Worm (Caenorhabditis elegans) whole organism, L2 larva: ENCODE measurements around the gene F55C12.2.

Experiments used
- C34F6.9 ChIP-seq: fragments of 150-350 bp; optimal IDR thresholded peaks from 2 replicates; lab custom pipeline; 2014; ENCODE audit warnings: missing biosample characterization, missing genetic modification characterization
- F13H6.1 ChIP-seq: sonication (generic microtip); optimal IDR thresholded peaks from 2 replicates; lab custom pipeline; 2016; ENCODE audit warnings: missing genetic modification characterization, missing compliant biosample characterization
- R02D3.7 ChIP-seq: fragments of 150-350 bp; optimal IDR thresholded peaks from 2 replicates; lab custom pipeline; 2014; ENCODE audit warnings: missing biosample characterization, missing genetic modification characterization
- Y55F3AM.14 ChIP-seq: fragments of 200-800 bp; sonication (Bioruptor generic); optimal IDR thresholded peaks from 2 replicates; lab custom pipeline; 2018; ENCODE audit warnings: mild to moderate bottlenecking, missing genetic modification characterization, missing compliant biosample characterization
- ZK546.5 ChIP-seq: sonication (generic microtip); optimal IDR thresholded peaks from 2 replicates; lab custom pipeline; 2017; ENCODE audit warnings: missing biosample characterization, missing genetic modification characterization
- ama-1 ChIP-seq: fragments of 150-350 bp; optimal IDR thresholded peaks from 2 replicates; lab custom pipeline; 2018; ENCODE audit warnings: inconsistent platforms
- blmp-1 ChIP-seq: sonication (generic microtip); optimal IDR thresholded peaks from 2 replicates; lab custom pipeline; 2017; ENCODE audit warnings: missing genetic modification characterization, mild to moderate bottlenecking, missing compliant biosample characterization, antibody characterized with exemption, moderate library complexity; ENCODE audit not compliant: insufficient read depth
- ceh-16 ChIP-seq: fragments of 150-350 bp; optimal IDR thresholded peaks from 2 replicates; lab custom pipeline; 2014; ENCODE audit warnings: missing biosample characterization, missing genetic modification characterization
- ceh-82 ChIP-seq: fragments of 150-350 bp; optimal IDR thresholded peaks from 2 replicates; lab custom pipeline; 2014; ENCODE audit warnings: missing biosample characterization, missing genetic modification characterization
- crh-2 ChIP-seq: sonication (generic microtip); optimal IDR thresholded peaks from 2 replicates; lab custom pipeline; 2017; ENCODE audit warnings: missing biosample characterization, missing genetic modification characterization
- dmd-4 ChIP-seq: sonication (generic microtip); optimal IDR thresholded peaks from 2 replicates; lab custom pipeline; 2017; ENCODE audit warnings: missing biosample characterization, missing genetic modification characterization
- elt-3 ChIP-seq: sonication (generic microtip); optimal IDR thresholded peaks from 2 replicates; lab custom pipeline; 2017; ENCODE audit warnings: missing biosample characterization, missing genetic modification characterization
- fos-1 ChIP-seq: fragments of 150-350 bp; optimal IDR thresholded peaks from 2 replicates; lab custom pipeline; 2014; ENCODE audit warnings: missing biosample characterization, missing genetic modification characterization
- lin-11 ChIP-seq: fragments of 150-350 bp; sonication (generic microtip); optimal IDR thresholded peaks from 2 replicates; lab custom pipeline; 2014; ENCODE audit warnings: missing biosample characterization, missing genetic modification characterization, inconsistent platforms, mixed read lengths
- lin-13 ChIP-seq: fragments of 150-350 bp; optimal IDR thresholded peaks from 2 replicates; lab custom pipeline; 2014; ENCODE audit warnings: missing biosample characterization, missing genetic modification reagents, missing genetic modification characterization
- lin-39 ChIP-seq: fragments of 150-350 bp; optimal IDR thresholded peaks from 2 replicates; lab custom pipeline; 2014; ENCODE audit warnings: missing biosample characterization, missing genetic modification reagents, missing genetic modification characterization
- lsy-2 ChIP-seq, 2 experiments: fragments of 150-350 bp in 1 of 2; sonication (generic microtip) in 1 of 2; optimal IDR thresholded peaks; 2 replicates each; lab custom pipeline; 2014 to 2017; ENCODE audit warnings: missing biosample characterization in 2 of 2, missing genetic modification characterization in 2 of 2
- nhr-11 ChIP-seq: fragments of 150-350 bp; optimal IDR thresholded peaks from 2 replicates; lab custom pipeline; 2014; ENCODE audit warnings: missing biosample characterization, missing genetic modification characterization
- nhr-12 ChIP-seq: fragments of 150-350 bp; optimal IDR thresholded peaks from 2 replicates; lab custom pipeline; 2014; ENCODE audit warnings: missing biosample characterization, missing genetic modification characterization
- nhr-129 ChIP-seq: fragments of 150-350 bp; optimal IDR thresholded peaks from 2 replicates; lab custom pipeline; 2014; ENCODE audit warnings: missing biosample characterization, missing genetic modification characterization
- nhr-21 ChIP-seq: fragments of 150-350 bp; optimal IDR thresholded peaks from 2 replicates; lab custom pipeline; 2014; ENCODE audit warnings: missing biosample characterization, missing genetic modification characterization
- nhr-23 ChIP-seq: fragments of 150-350 bp; optimal IDR thresholded peaks from 2 replicates; lab custom pipeline; 2014; ENCODE audit warnings: missing biosample characterization, missing genetic modification reagents, missing genetic modification characterization
- nhr-25 ChIP-seq: fragments of 150-350 bp; sonication (generic microtip); optimal IDR thresholded peaks from 3 replicates; lab custom pipeline; 2014; ENCODE audit warnings: missing biosample characterization, missing genetic modification characterization
- nhr-6 ChIP-seq: fragments of 150-350 bp; optimal IDR thresholded peaks from 2 replicates; lab custom pipeline; 2014; ENCODE audit warnings: missing biosample characterization, missing genetic modification characterization
- nhr-77 ChIP-seq: fragments of 150-350 bp; optimal IDR thresholded peaks from 2 replicates; lab custom pipeline; 2014; ENCODE audit warnings: missing biosample characterization, missing genetic modification characterization
- peb-1 ChIP-seq: fragments of 150-350 bp; optimal IDR thresholded peaks from 2 replicates; lab custom pipeline; 2014; ENCODE audit warnings: missing biosample characterization, missing genetic modification characterization
- sem-4 ChIP-seq: fragments of 150-350 bp; optimal IDR thresholded peaks from 2 replicates; lab custom pipeline; 2014; ENCODE audit warnings: missing biosample characterization, missing genetic modification reagents, missing genetic modification characterization
- skn-1 ChIP-seq: sonication (generic microtip); optimal IDR thresholded peaks from 2 replicates; lab custom pipeline; 2017; ENCODE audit warnings: missing biosample characterization, missing genetic modification characterization
- sma-3 ChIP-seq: sonication (generic microtip); optimal IDR thresholded peaks from 2 replicates; lab custom pipeline; 2016; ENCODE audit warnings: missing genetic modification reagents, missing genetic modification characterization, missing compliant biosample characterization
- snpc-4 ChIP-seq: fragments of 150-350 bp; optimal IDR thresholded peaks from 2 replicates; lab custom pipeline; 2014; ENCODE audit warnings: missing biosample characterization, missing genetic modification characterization
- unc-39 ChIP-seq: fragments of 150-350 bp; optimal IDR thresholded peaks from 2 replicates; lab custom pipeline; 2014; ENCODE audit warnings: missing biosample characterization, missing genetic modification characterization
- unc-55 ChIP-seq: fragments of 150-350 bp; sonication (generic microtip); optimal IDR thresholded peaks from 3 replicates; lab custom pipeline; 2014; ENCODE audit warnings: missing biosample characterization, missing genetic modification reagents, missing genetic modification characterization
- unc-62 ChIP-seq: fragments of 150-350 bp; optimal IDR thresholded peaks from 2 replicates; lab custom pipeline; 2014; ENCODE audit warnings: missing biosample characterization, missing genetic modification reagents, missing genetic modification characterization
- zag-1 ChIP-seq: fragments of 150-350 bp; optimal IDR thresholded peaks from 2 replicates; lab custom pipeline; 2014; ENCODE audit warnings: missing biosample characterization, missing genetic modification characterization
- ztf-11 ChIP-seq: sonication (generic microtip); optimal IDR thresholded peaks from 2 replicates; lab custom pipeline; 2017; ENCODE audit warnings: missing biosample characterization, missing genetic modification characterization
- ztf-4 ChIP-seq: fragments of 150-350 bp; optimal IDR thresholded peaks from 2 replicates; lab custom pipeline; 2014; ENCODE audit warnings: missing biosample characterization, missing genetic modification characterization

F55C12.2 gene

DNA sequence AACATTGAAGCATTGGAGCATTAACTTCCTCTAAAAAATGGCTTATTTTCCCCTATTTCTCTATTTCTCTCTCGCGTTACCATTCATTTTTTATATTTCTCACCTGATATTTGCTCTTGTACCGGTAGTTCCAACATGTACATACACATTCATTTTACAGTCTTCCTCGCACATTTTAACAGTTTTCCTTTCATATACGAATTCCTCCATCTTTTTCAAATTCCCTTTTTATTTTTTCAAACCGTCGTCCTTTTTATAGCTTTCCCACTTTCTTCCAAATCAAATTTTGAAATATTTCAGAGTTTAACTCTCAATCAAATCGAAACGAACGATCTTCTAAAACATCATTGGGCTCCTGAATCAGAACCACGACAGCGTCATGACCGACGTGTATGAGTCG is 7.6 kb downstream of the F55C12.2 start, which contains the start of gene rfip-1:
TSS of gene rfip-1 (plus strand) at position 301 of the 400 bp plus-strand sequence.
- TF ChIP-seq nhr-11 (tag; lab: Kevin White, UChicago) (no peak), nhr-77 (tag; lab: Kevin White, UChicago) (no peak), unc-39 (tag; lab: Kevin White, UChicago) (no peak), skn-1 (tag; lab: Kevin White, UChicago) (no peak), ztf-4 (no peak), ama-1 (no peak), nhr-6 (tag; lab: Kevin White, UChicago) (no peak), snpc-4 (no peak), lin-39 (no peak), nhr-25 (tag; lab: Kevin White, UChicago) (no peak), nhr-21 (no peak), peb-1 (no peak), lsy-2 (tag; optimal IDR thresholded peaks at IDR 0.05; lab: Kevin White, UChicago) (no peak), ztf-11 (tag; lab: Kevin White, UChicago) (no peak), elt-3 (tag; lab: Kevin White, UChicago) (no peak)

DNA sequence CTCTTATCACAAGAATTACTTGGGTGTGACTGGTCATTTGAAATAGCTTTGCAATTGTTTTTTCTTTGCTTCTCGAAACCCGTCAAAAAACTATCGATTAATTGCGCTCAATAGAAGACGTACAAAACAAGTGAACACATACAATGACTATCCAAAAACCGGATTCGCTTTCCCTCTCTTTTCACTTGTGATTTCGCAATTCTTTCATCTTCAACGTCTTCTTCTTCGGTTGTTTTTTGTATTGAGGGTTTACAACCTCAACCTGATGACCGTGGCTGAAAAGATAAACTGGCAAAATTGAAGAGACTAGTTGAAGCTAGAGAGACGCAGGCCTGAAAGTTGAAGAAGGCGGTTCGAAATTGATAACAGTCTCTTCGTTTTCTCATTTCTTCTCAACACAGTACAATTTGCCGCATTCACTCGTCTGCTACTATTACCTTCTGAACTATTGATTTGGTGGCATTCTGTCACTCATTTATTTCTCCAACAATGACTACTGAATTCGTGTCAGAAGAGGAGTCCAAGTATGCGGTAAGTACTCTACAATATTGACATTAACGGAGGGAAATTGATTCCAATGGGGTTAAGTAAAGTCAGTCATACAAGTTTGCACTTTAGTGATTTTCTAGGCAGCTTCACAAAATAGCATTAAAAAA is 9.5 kb downstream of the F55C12.2 start:
- TF ChIP-seq fos-1 (tag; lab: Kevin White, UChicago) (peak; percentile 40), ztf-4 (peak; percentile 2), blmp-1 (tag; lab: Kevin White, UChicago) (peak; percentile 94), nhr-6 (tag; lab: Kevin White, UChicago) (peak; percentile 27), C34F6.9 (tag; lab: Kevin White, UChicago) (peak; percentile 9), lsy-2 (tag; optimal IDR thresholded peaks at IDR 0.05; lab: Kevin White, UChicago) (peak in 1 of 2 experiments; percentile 27), F13H6.1 (tag; lab: Kevin White, UChicago) (peak; percentile 18), crh-2 (tag; lab: Kevin White, UChicago) (peak; percentile 55), ama-1 (no peak), unc-62 (GFP tag; lab: Kevin White, UChicago) (no peak), nhr-129 (tag; lab: Kevin White, UChicago) (peak; percentile 31), peb-1 (no peak), nhr-25 (tag; lab: Kevin White, UChicago) (peak; percentile 91), nhr-12 (tag; lab: Kevin White, UChicago) (no peak), skn-1 (tag; lab: Kevin White, UChicago) (no peak), sma-3 (GFP tag; lab: Kevin White, UChicago) (peak; percentile 18), nhr-21 (peak; percentile 52)

DNA sequence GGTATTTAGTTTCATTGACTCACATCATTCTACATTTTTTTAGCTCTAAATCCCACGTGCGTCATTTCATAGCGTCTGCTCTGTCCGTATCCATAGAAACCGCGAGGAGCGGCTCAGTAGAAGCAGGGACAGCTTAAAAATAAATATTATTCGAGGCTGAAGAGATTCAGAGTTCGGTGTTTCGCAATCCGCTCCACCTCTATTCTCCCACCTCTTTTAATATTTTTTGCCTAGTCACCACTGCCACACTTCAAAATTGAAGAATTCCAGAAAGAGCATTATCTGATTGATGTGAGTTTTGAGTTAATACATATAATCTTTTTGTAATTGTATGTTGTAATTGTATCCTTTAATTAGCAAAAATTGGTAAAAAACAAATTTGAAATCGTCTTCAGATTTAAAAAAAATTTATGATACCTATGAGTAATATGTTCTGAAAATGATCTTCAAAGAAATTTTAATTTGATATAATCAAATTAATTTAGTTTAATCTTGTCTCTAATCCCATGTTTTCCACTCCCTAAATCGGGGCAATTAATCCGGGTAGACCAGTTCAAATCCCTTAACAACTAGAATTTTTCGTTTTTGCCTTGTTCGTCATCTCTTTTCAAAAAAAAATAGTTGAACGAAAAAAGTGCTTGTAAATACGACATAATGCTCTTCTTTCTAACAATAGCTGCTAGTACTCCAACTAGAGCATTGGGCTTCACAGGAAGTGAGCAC is 13.0 kb downstream of the F55C12.2 start:
- peak; percentile 15 for TF ChIP-seq nhr-25 (tag; lab: Kevin White, UChicago)
- TF ChIP-seq zag-1 (tag; lab: Kevin White, UChicago) = no peak
- TF ChIP-seq, all 48 proteins: peak for 1

DNA sequence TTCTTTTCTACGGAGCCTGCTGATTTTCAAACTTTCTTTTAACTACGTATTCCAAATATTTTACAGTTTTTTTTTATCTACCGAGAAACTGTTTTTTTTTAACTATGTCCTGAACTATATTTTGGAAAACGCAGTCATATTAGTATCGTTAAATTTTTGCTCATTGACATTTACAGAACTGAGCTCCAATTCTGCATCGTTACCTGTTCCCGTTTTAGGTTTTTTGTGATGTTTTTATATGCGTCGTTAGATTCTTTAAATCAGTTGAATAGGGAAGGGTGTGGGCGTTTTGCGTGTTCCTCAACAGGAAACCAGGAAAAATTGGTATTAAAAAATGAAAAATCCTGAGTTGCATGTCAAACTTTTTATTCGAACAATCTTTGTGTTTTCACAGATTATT is 16.2 kb downstream of the F55C12.2 start:
- no peak for TF ChIP-seq unc-62 (GFP tag; lab: Kevin White, UChicago)
- no peak for TF ChIP-seq dmd-4
- TF ChIP-seq lin-39 = no peak
- no peak for TF ChIP-seq lin-13 (GFP tag; lab: Kevin White, UChicago)
- no peak for TF ChIP-seq unc-39 (tag; lab: Kevin White, UChicago)
- TF ChIP-seq R02D3.7 (tag; lab: Kevin White, UChicago) = no peak
- TF ChIP-seq nhr-23 = no peak
- TF ChIP-seq Y55F3AM.14 = no peak
- TF ChIP-seq lin-11 (tag; lab: Kevin White, UChicago) = no peak
- no peak for TF ChIP-seq elt-3 (tag; lab: Kevin White, UChicago)

DNA sequence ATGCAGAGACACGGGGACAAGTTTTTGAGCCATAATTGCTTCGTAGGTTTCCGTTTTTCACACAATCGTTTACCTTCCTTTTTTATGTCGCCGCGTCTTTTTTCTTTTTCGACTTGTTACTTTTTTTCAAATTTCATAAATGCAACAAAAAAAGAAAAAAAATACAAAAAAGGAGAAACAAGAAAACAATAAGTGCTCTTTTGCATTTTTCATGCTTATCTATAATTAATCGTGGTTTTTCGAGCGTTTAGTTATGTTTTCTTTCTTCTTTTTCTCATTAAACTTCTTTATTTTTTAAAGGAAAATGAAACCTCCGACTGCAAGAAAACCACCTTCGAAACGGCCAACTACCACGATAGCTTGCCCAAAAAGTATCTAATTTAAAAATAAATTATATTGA is 19.3 kb downstream of the F55C12.2 start, which contains the start of gene F59G1.4:
TSS of gene F59G1.4 (plus strand) at position 301 of the 400 bp plus-strand sequence.
- TF ChIP-seq ceh-16 (tag; lab: Kevin White, UChicago) (no peak), peb-1 (no peak), ztf-11 (tag; lab: Kevin White, UChicago) (no peak), lin-11 (tag; lab: Kevin White, UChicago) (no peak), nhr-6 (tag; lab: Kevin White, UChicago) (no peak), nhr-25 (tag; lab: Kevin White, UChicago) (no peak), unc-55 (GFP tag; lab: Kevin White, UChicago) (no peak), crh-2 (tag; lab: Kevin White, UChicago) (no peak), C34F6.9 (tag; lab: Kevin White, UChicago) (no peak), sem-4 (tag; lab: Kevin White, UChicago) (no peak), ZK546.5 (tag; lab: Kevin White, UChicago) (no peak), lin-13 (GFP tag; lab: Kevin White, UChicago) (no peak), elt-3 (tag; lab: Kevin White, UChicago) (no peak), ceh-82 (tag; lab: Kevin White, UChicago) (no peak)
- TF ChIP-seq, all 48 proteins: peak for 0
